Worm (Caenorhabditis elegans) whole organism, L1 larva: Measurements from ENCODE around the gene F59F5.4.

Source experiments
- C16A3.4 ChIP-seq: fragments of 150-350 bp; optimal IDR thresholded peaks from 2 replicates; lab custom pipeline; 2014; ENCODE audit warnings: missing biosample characterization, missing genetic modification characterization
- C34B4.2 ChIP-seq: sonication (generic microtip); optimal IDR thresholded peaks from 2 replicates; lab custom pipeline; 2017; ENCODE audit warnings: mild to moderate bottlenecking, missing genetic modification characterization, missing compliant biosample characterization
- aha-1 ChIP-seq: fragments of 150-350 bp; optimal IDR thresholded peaks from 2 replicates; lab custom pipeline; 2014; ENCODE audit warnings: missing biosample characterization, missing genetic modification characterization
- alr-1 ChIP-seq: fragments of 200-800 bp; sonication (Bioruptor generic); optimal IDR thresholded peaks from 2 replicates; lab custom pipeline; 2018; ENCODE audit warnings: borderline replicate concordance, mild to moderate bottlenecking, missing genetic modification characterization, missing compliant biosample characterization
- ama-1 ChIP-seq: fragments of 150-350 bp; optimal IDR thresholded peaks from 2 replicates; lab custom pipeline; 2014
- blmp-1 ChIP-seq: fragments of 150-350 bp; optimal IDR thresholded peaks from 2 replicates; lab custom pipeline; 2014; ENCODE audit warnings: missing biosample characterization, missing genetic modification characterization
- ceh-63 ChIP-seq: fragments of 200-800 bp; sonication (Bioruptor generic); optimal IDR thresholded peaks from 2 replicates; lab custom pipeline; 2018; ENCODE audit warnings: mild to moderate bottlenecking, missing genetic modification characterization, missing compliant biosample characterization
- ceh-8 ChIP-seq: fragments of 200-800 bp; sonication (Bioruptor generic); optimal IDR thresholded peaks from 2 replicates; lab custom pipeline; 2018; ENCODE audit warnings: mild to moderate bottlenecking, missing genetic modification characterization, moderate library complexity, missing compliant biosample characterization
- ceh-82 ChIP-seq, 3 experiments: fragments of 150-350 bp in 1 of 3; sonication (generic microtip) in 2 of 3; optimal IDR thresholded peaks; 2 replicates each; lab custom pipeline; 2014 to 2017; ENCODE audit warnings: missing biosample characterization in 3 of 3, missing genetic modification characterization in 3 of 3
- ceh-88 ChIP-seq: fragments of 200-800 bp; sonication (Bioruptor generic); IDR thresholded peaks from 2 replicates; pipeline ENCODE4 v1.3.6; 2022; ENCODE audit warnings: missing genetic modification characterization, missing compliant biosample characterization
- ces-1 ChIP-seq: fragments of 150-350 bp; optimal IDR thresholded peaks from 2 replicates; lab custom pipeline; 2014; ENCODE audit warnings: missing biosample characterization, missing genetic modification reagents, missing genetic modification characterization
- dpl-1 ChIP-seq, 3 experiments: fragments of 150-350 bp in 2 of 3; sonication (generic microtip) in 1 of 3; optimal IDR thresholded peaks; 2 replicates each; lab custom pipeline; 2014 to 2017; ENCODE audit warnings: missing biosample characterization in 3 of 3, missing genetic modification characterization in 3 of 3, missing genetic modification reagents in 3 of 3
- dsc-1 ChIP-seq: sonication (generic microtip); optimal IDR thresholded peaks from 2 replicates; lab custom pipeline; 2016; ENCODE audit warnings: mild to moderate bottlenecking, missing genetic modification characterization, missing compliant biosample characterization
- efl-1 ChIP-seq, 4 experiments: fragments of 150-350 bp; optimal IDR thresholded peaks in 3 of 4; peaks in 1 of 4; 1 replicate in 1 of 4; 2 replicates in 3 of 4; lab custom pipeline; 2014; ENCODE audit warnings: missing biosample characterization in 2 of 4, missing genetic modification characterization in 2 of 4, missing genetic modification reagents in 2 of 4
- efl-3 ChIP-seq: fragments of 200-800 bp; sonication (Bioruptor generic); optimal IDR thresholded peaks from 2 replicates; lab custom pipeline; 2018; ENCODE audit warnings: mild to moderate bottlenecking, missing genetic modification characterization, missing compliant biosample characterization
- egl-13 ChIP-seq: sonication (generic microtip); optimal IDR thresholded peaks from 2 replicates; lab custom pipeline; 2016; ENCODE audit warnings: missing genotype, missing genetic modification reagents, missing genetic modification characterization, missing compliant biosample characterization
- elt-3 ChIP-seq, 6 experiments: fragments of 150-350 bp in 1 of 6; sonication (generic microtip); optimal IDR thresholded peaks; 2 replicates each; lab custom pipeline; 2017 to 2018; ENCODE audit warnings: missing biosample characterization in 6 of 6, missing genetic modification characterization in 6 of 6, inconsistent platforms in 1 of 6
- fkh-8 ChIP-seq: sonication (generic microtip); optimal IDR thresholded peaks from 2 replicates; lab custom pipeline; 2016; ENCODE audit warnings: mild to moderate bottlenecking, missing genetic modification characterization, missing compliant biosample characterization
- fos-1 ChIP-seq: fragments of 150-350 bp; optimal IDR thresholded peaks from 2 replicates; lab custom pipeline; 2014; ENCODE audit warnings: missing biosample characterization, missing genetic modification characterization
- grh-1 ChIP-seq: fragments of 200-800 bp; sonication (Bioruptor generic); IDR thresholded peaks from 2 replicates; pipeline ENCODE4 v1.3.6; 2022; ENCODE audit warnings: missing genetic modification reagents, missing genetic modification characterization, missing compliant biosample characterization
- hlh-4 ChIP-seq: sonication (generic microtip); optimal IDR thresholded peaks from 2 replicates; lab custom pipeline; 2016; ENCODE audit warnings: mild to moderate bottlenecking, missing genetic modification characterization, missing compliant biosample characterization
- hpl-2 ChIP-seq: fragments of 150-350 bp; optimal IDR thresholded peaks from 2 replicates; lab custom pipeline; 2014; ENCODE audit warnings: missing biosample characterization, missing genetic modification reagents, missing genetic modification characterization
- irx-1 ChIP-seq: sonication (generic microtip); optimal IDR thresholded peaks from 2 replicates; lab custom pipeline; 2016; ENCODE audit warnings: missing genetic modification characterization, missing compliant biosample characterization
- jun-1 ChIP-seq: fragments of 150-350 bp; optimal IDR thresholded peaks from 2 replicates; lab custom pipeline; 2014; ENCODE audit warnings: missing biosample characterization, missing genetic modification reagents, missing genetic modification characterization
- lin-14 ChIP-seq: fragments of 200-800 bp; sonication (Bioruptor generic); optimal IDR thresholded peaks from 2 replicates; lab custom pipeline; 2018; ENCODE audit warnings: mild to moderate bottlenecking, missing genetic modification characterization, moderate library complexity, missing compliant biosample characterization
- lin-15B ChIP-seq: fragments of 150-350 bp; sonication (generic microtip); optimal IDR thresholded peaks from 3 replicates; lab custom pipeline; 2014; ENCODE audit warnings: missing biosample characterization, missing genetic modification characterization
- lsy-2 ChIP-seq, 2 experiments: fragments of 150-350 bp; optimal IDR thresholded peaks; 2 replicates each; lab custom pipeline; 2014; ENCODE audit warnings: missing biosample characterization in 2 of 2, missing genetic modification characterization in 2 of 2
- mef-2 ChIP-seq: fragments of 150-350 bp; optimal IDR thresholded peaks from 2 replicates; lab custom pipeline; 2014; ENCODE audit warnings: missing biosample characterization, missing genetic modification characterization
- mep-1 ChIP-seq: fragments of 150-350 bp; optimal IDR thresholded peaks from 2 replicates; lab custom pipeline; 2014; ENCODE audit warnings: missing biosample characterization, missing genetic modification characterization
- nhr-11 ChIP-seq: fragments of 150-350 bp; optimal IDR thresholded peaks from 2 replicates; lab custom pipeline; 2014; ENCODE audit warnings: missing biosample characterization, missing genetic modification characterization
- nhr-12 ChIP-seq: sonication (generic microtip); optimal IDR thresholded peaks from 2 replicates; lab custom pipeline; 2017; ENCODE audit warnings: missing biosample characterization, missing genetic modification characterization
- nhr-20 ChIP-seq: sonication (generic microtip); optimal IDR thresholded peaks from 2 replicates; lab custom pipeline; 2016; ENCODE audit warnings: mild to moderate bottlenecking, missing genetic modification characterization, missing compliant biosample characterization
- nhr-237 ChIP-seq: fragments of 150-350 bp; optimal IDR thresholded peaks from 2 replicates; lab custom pipeline; 2014; ENCODE audit warnings: missing biosample characterization, missing genetic modification characterization
- nhr-28 ChIP-seq: fragments of 150-350 bp; optimal IDR thresholded peaks from 2 replicates; lab custom pipeline; 2014; ENCODE audit warnings: missing biosample characterization, missing genetic modification characterization
- nhr-77 ChIP-seq: fragments of 150-350 bp; optimal IDR thresholded peaks from 2 replicates; lab custom pipeline; 2014; ENCODE audit warnings: missing biosample characterization, missing genetic modification characterization
- nhr-85 ChIP-seq: sonication (generic microtip); peaks from one replicate; lab custom pipeline; 2016; ENCODE audit warnings: missing genetic modification characterization, inconsistent platforms, missing compliant biosample characterization
- nhr-90 ChIP-seq: sonication (generic microtip); optimal IDR thresholded peaks from 2 replicates; lab custom pipeline; 2016; ENCODE audit warnings: mild to moderate bottlenecking, missing genetic modification characterization, missing compliant biosample characterization; ENCODE audit not compliant: poor library complexity
- pag-3 ChIP-seq: sonication (generic microtip); optimal IDR thresholded peaks from 2 replicates; lab custom pipeline; 2017; ENCODE audit warnings: missing genetic modification characterization, mild to moderate bottlenecking, missing compliant biosample characterization, antibody characterized with exemption, borderline replicate concordance; ENCODE audit not compliant: insufficient read depth
- pax-3 ChIP-seq: fragments of 200-800 bp; sonication (Bioruptor generic); optimal IDR thresholded peaks from 2 replicates; lab custom pipeline; 2018; ENCODE audit warnings: mild to moderate bottlenecking, missing genetic modification characterization, moderate library complexity, missing compliant biosample characterization
- pqm-1 ChIP-seq: sonication (generic microtip); optimal IDR thresholded peaks from 3 replicates; lab custom pipeline; 2017; ENCODE audit warnings: missing biosample characterization, missing genetic modification characterization
- rnt-1 ChIP-seq: sonication (generic microtip); optimal IDR thresholded peaks from 2 replicates; lab custom pipeline; 2016; ENCODE audit warnings: mild to moderate bottlenecking, missing genetic modification characterization, moderate library complexity, missing compliant biosample characterization
- snpc-4 ChIP-seq: fragments of 150-350 bp; optimal IDR thresholded peaks from 2 replicates; lab custom pipeline; 2014; ENCODE audit warnings: missing biosample characterization, missing genetic modification characterization
- snu-23 ChIP-seq: sonication (generic microtip); optimal IDR thresholded peaks from 2 replicates; lab custom pipeline; 2016; ENCODE audit warnings: missing genetic modification characterization, missing compliant biosample characterization
- swsn-7 ChIP-seq: sonication (generic microtip); optimal IDR thresholded peaks from 2 replicates; lab custom pipeline; 2016; ENCODE audit warnings: missing genetic modification characterization, missing compliant biosample characterization
- tbx-2 ChIP-seq: sonication (generic microtip); optimal IDR thresholded peaks from 2 replicates; lab custom pipeline; 2016; ENCODE audit warnings: missing genetic modification characterization, missing compliant biosample characterization
- tlp-1 ChIP-seq: fragments of 150-350 bp; optimal IDR thresholded peaks from 2 replicates; lab custom pipeline; 2014; ENCODE audit warnings: missing biosample characterization, missing genetic modification characterization
- unc-30 ChIP-seq: sonication (generic microtip); optimal IDR thresholded peaks from 2 replicates; lab custom pipeline; 2017; ENCODE audit warnings: missing biosample characterization, missing genetic modification characterization
- unc-62 ChIP-seq: fragments of 150-350 bp; optimal IDR thresholded peaks from 2 replicates; lab custom pipeline; 2014; ENCODE audit warnings: missing biosample characterization, missing genetic modification reagents, missing genetic modification characterization
- unc-98 ChIP-seq: fragments of 200-800 bp; sonication (Bioruptor generic); IDR thresholded peaks from 2 replicates; pipeline ENCODE4 v1.3.6; 2022; ENCODE audit warnings: missing genetic modification characterization, missing compliant biosample characterization
- xbp-1 ChIP-seq: sonication (generic microtip); optimal IDR thresholded peaks from 2 replicates; lab custom pipeline; 2016; ENCODE audit warnings: missing genetic modification characterization, missing compliant biosample characterization
- zag-1 ChIP-seq: fragments of 150-350 bp; optimal IDR thresholded peaks from 2 replicates; lab custom pipeline; 2014; ENCODE audit warnings: missing biosample characterization, missing genetic modification characterization
- zip-4 ChIP-seq: fragments of 200-800 bp; sonication (Bioruptor generic); optimal IDR thresholded peaks from 2 replicates; lab custom pipeline; 2018; ENCODE audit warnings: mild to moderate bottlenecking, missing genetic modification characterization, moderate library complexity, missing compliant biosample characterization
- ztf-11 ChIP-seq, 2 experiments: sonication (generic microtip); optimal IDR thresholded peaks; 2 replicates each; lab custom pipeline; 2016 to 2017; ENCODE audit warnings: missing genetic modification characterization in 2 of 2, missing biosample characterization in 1 of 2, missing compliant biosample characterization in 1 of 2

F59F5.4 gene

ce11 chrX:10524483-10524948 is 18.3 kb upstream of the F59F5.4 start, which contains the start of the genes mboa-7 and git-1 (continued):
- TF ChIP-seq C16A3.4 = peak; percentile 71
- no peak for TF ChIP-seq tlp-1 (tag; lab: Kevin White, UChicago)
- peak; percentile 65 for TF ChIP-seq hpl-2 (GFP tag; lab: Kevin White, UChicago)
- TF ChIP-seq hlh-4 (tag; lab: Kevin White, UChicago) = no peak
- no peak for TF ChIP-seq pqm-1 (tag; lab: Kevin White, UChicago)
- peak; percentile 45 for TF ChIP-seq nhr-77 (tag; lab: Kevin White, UChicago)
- TF ChIP-seq irx-1 = no peak
- no peak for TF ChIP-seq ceh-8
- no peak for TF ChIP-seq pag-3 (tag; lab: Kevin White, UChicago)
- TF ChIP-seq ceh-82 (tag; optimal IDR thresholded peaks at IDR 0.05; lab: Kevin White, UChicago) = peak in 1 of 3 experiments; percentile 61
- no peak for TF ChIP-seq mef-2 (tag; lab: Kevin White, UChicago)
- TF ChIP-seq ceh-88 (GFP tag; lab: Robert Waterston, UW) = peak; percentile 11; the same call in 1 of the 2 replicates
- peak; percentile 42; the same call in 1 of the 2 replicates for TF ChIP-seq grh-1 (GFP tag; lab: Robert Waterston, UW)
- peak; percentile 42 to 49 for TF ChIP-seq efl-1 (optimal IDR thresholded peaks at IDR 0.05; lab: Kevin White, UChicago)
- TF ChIP-seq efl-1 (GFP tag; optimal IDR thresholded peaks at IDR 0.05 in 1 of 2; lab: Kevin White, UChicago) = peak; percentile 12 to 92
- TF ChIP-seq swsn-7 (tag; lab: Kevin White, UChicago) = peak; percentile 61
- TF ChIP-seq dpl-1 (GFP tag; optimal IDR thresholded peaks at IDR 0.05; lab: Kevin White, UChicago) = peak; percentile 35 to 54 (median 54)
- peak; percentile 45 for TF ChIP-seq xbp-1 (tag; lab: Kevin White, UChicago)
- TF ChIP-seq nhr-28 (tag; lab: Kevin White, UChicago) = no peak
- no peak for TF ChIP-seq aha-1 (tag; lab: Kevin White, UChicago)
- no peak for TF ChIP-seq snpc-4 (tag; lab: Kevin White, UChicago)
- TF ChIP-seq rnt-1 (tag; lab: Kevin White, UChicago) = peak; percentile 77
- no peak for TF ChIP-seq ama-1 (lab: Kevin White, UChicago)
- peak; percentile 79 for TF ChIP-seq snu-23 (GFP tag; lab: Kevin White, UChicago)
- no peak for TF ChIP-seq unc-30 (tag; lab: Kevin White, UChicago)
- no peak for TF ChIP-seq unc-98 (GFP tag; lab: Robert Waterston, UW)
- TF ChIP-seq fos-1 = no peak
- no peak for TF ChIP-seq zag-1 (tag; lab: Kevin White, UChicago)
- TF ChIP-seq pax-3 (tag; lab: Kevin White, UChicago) = peak; percentile 3
- TF ChIP-seq lsy-2 (tag; optimal IDR thresholded peaks at IDR 0.05; lab: Kevin White, UChicago) = peak; percentile 66 to 73
- TF ChIP-seq fkh-8 (tag; lab: Kevin White, UChicago) = peak; percentile 17
- TF ChIP-seq nhr-90 (tag; lab: Kevin White, UChicago) = peak; percentile 51
- TF ChIP-seq lin-15B = no peak
- TF ChIP-seq alr-1 (tag; lab: Kevin White, UChicago) = no peak
- no peak for TF ChIP-seq ztf-11 (tag; optimal IDR thresholded peaks at IDR 0.05; lab: Kevin White, UChicago)
- TF ChIP-seq mep-1 (tag; lab: Kevin White, UChicago) = peak; percentile 55
- no peak for TF ChIP-seq nhr-12 (tag; lab: Kevin White, UChicago)
- no peak for TF ChIP-seq nhr-85 (tag; lab: Kevin White, UChicago)
- peak; percentile 86 for TF ChIP-seq nhr-20 (tag; lab: Kevin White, UChicago)
- no peak for TF ChIP-seq dsc-1 (tag; lab: Kevin White, UChicago)
- no peak for TF ChIP-seq egl-13 (tag; lab: Kevin White, UChicago)
- no peak for TF ChIP-seq unc-62 (GFP tag; lab: Kevin White, UChicago)
- no peak for TF ChIP-seq jun-1 (tag; lab: Kevin White, UChicago)
- TF ChIP-seq blmp-1 = peak; percentile 73
- TF ChIP-seq ces-1 = no peak
- no peak for TF ChIP-seq ceh-63 (GFP tag; lab: Kevin White, UChicago)
- peak in 3 of 6 experiments; percentile 30 to 74 (median 57) for TF ChIP-seq elt-3 (tag; optimal IDR thresholded peaks at IDR 0.05; lab: Kevin White, UChicago)
- peak; percentile 65 for TF ChIP-seq tbx-2 (tag; lab: Kevin White, UChicago)
- TF ChIP-seq efl-3 (GFP tag; lab: Kevin White, UChicago) = no peak
- no peak for TF ChIP-seq zip-4 (GFP tag; lab: Kevin White, UChicago)
- TF ChIP-seq C34B4.2 (tag; lab: Kevin White, UChicago) = no peak
- TF ChIP-seq lin-14 (GFP tag; lab: Kevin White, UChicago) = peak; percentile 92
- TF ChIP-seq nhr-237 = no peak
- TF ChIP-seq nhr-11 (tag; lab: Kevin White, UChicago) = no peak
